Worm (Caenorhabditis elegans) whole organism, L2 larva: ENCODE results near the gene prx-5.

Source experiments
- C34F6.9 ChIP-seq: fragments of 150-350 bp; optimal IDR thresholded peaks from 2 replicates; lab custom pipeline; 2014; ENCODE audit warnings: missing biosample characterization, missing genetic modification characterization
- F13H6.1 ChIP-seq: sonication (generic microtip); optimal IDR thresholded peaks from 2 replicates; lab custom pipeline; 2016; ENCODE audit warnings: missing genetic modification characterization, missing compliant biosample characterization
- R02D3.7 ChIP-seq: fragments of 150-350 bp; optimal IDR thresholded peaks from 2 replicates; lab custom pipeline; 2014; ENCODE audit warnings: missing biosample characterization, missing genetic modification characterization
- Y55F3AM.14 ChIP-seq: fragments of 200-800 bp; sonication (Bioruptor generic); optimal IDR thresholded peaks from 2 replicates; lab custom pipeline; 2018; ENCODE audit warnings: mild to moderate bottlenecking, missing genetic modification characterization, missing compliant biosample characterization
- alr-1 ChIP-seq: fragments of 150-350 bp; optimal IDR thresholded peaks from 2 replicates; lab custom pipeline; 2014; ENCODE audit warnings: missing biosample characterization, missing genetic modification characterization
- aly-2 ChIP-seq: fragments of 150-350 bp; optimal IDR thresholded peaks from 2 replicates; lab custom pipeline; 2014; ENCODE audit warnings: missing biosample characterization, missing genetic modification characterization
- ama-1 ChIP-seq: fragments of 150-350 bp; optimal IDR thresholded peaks from 2 replicates; lab custom pipeline; 2018; ENCODE audit warnings: inconsistent platforms
- blmp-1 ChIP-seq: sonication (generic microtip); optimal IDR thresholded peaks from 2 replicates; lab custom pipeline; 2017; ENCODE audit warnings: missing genetic modification characterization, mild to moderate bottlenecking, missing compliant biosample characterization, antibody characterized with exemption, moderate library complexity; ENCODE audit not compliant: insufficient read depth
- ceh-16 ChIP-seq: fragments of 150-350 bp; optimal IDR thresholded peaks from 2 replicates; lab custom pipeline; 2014; ENCODE audit warnings: missing biosample characterization, missing genetic modification characterization
- crh-2 ChIP-seq: sonication (generic microtip); optimal IDR thresholded peaks from 2 replicates; lab custom pipeline; 2017; ENCODE audit warnings: missing biosample characterization, missing genetic modification characterization
- dmd-4 ChIP-seq: sonication (generic microtip); optimal IDR thresholded peaks from 2 replicates; lab custom pipeline; 2017; ENCODE audit warnings: missing biosample characterization, missing genetic modification characterization
- egl-27 ChIP-seq: sonication (generic microtip); optimal IDR thresholded peaks from 3 replicates; lab custom pipeline; 2017; ENCODE audit warnings: missing biosample characterization, missing genetic modification reagents, missing genetic modification characterization
- elt-1 ChIP-seq: fragments of 150-350 bp; optimal IDR thresholded peaks from 2 replicates; lab custom pipeline; 2014; ENCODE audit warnings: missing biosample characterization, missing genetic modification characterization
- elt-3 ChIP-seq: sonication (generic microtip); optimal IDR thresholded peaks from 2 replicates; lab custom pipeline; 2017; ENCODE audit warnings: missing biosample characterization, missing genetic modification characterization
- fos-1 ChIP-seq: fragments of 150-350 bp; optimal IDR thresholded peaks from 2 replicates; lab custom pipeline; 2014; ENCODE audit warnings: missing biosample characterization, missing genetic modification characterization
- gmeb-1 ChIP-seq: fragments of 150-350 bp; optimal IDR thresholded peaks from 2 replicates; lab custom pipeline; 2014; ENCODE audit warnings: missing biosample characterization, missing genetic modification characterization
- lin-11 ChIP-seq: fragments of 150-350 bp; sonication (generic microtip); optimal IDR thresholded peaks from 2 replicates; lab custom pipeline; 2014; ENCODE audit warnings: missing biosample characterization, missing genetic modification characterization, inconsistent platforms, mixed read lengths
- lin-13 ChIP-seq: fragments of 150-350 bp; optimal IDR thresholded peaks from 2 replicates; lab custom pipeline; 2014; ENCODE audit warnings: missing biosample characterization, missing genetic modification reagents, missing genetic modification characterization
- lin-39 ChIP-seq: fragments of 150-350 bp; optimal IDR thresholded peaks from 2 replicates; lab custom pipeline; 2014; ENCODE audit warnings: missing biosample characterization, missing genetic modification reagents, missing genetic modification characterization
- mab-5 ChIP-seq: fragments of 150-350 bp; optimal IDR thresholded peaks from 2 replicates; lab custom pipeline; 2014; ENCODE audit warnings: missing biosample characterization, missing genetic modification characterization
- mbf-1 ChIP-seq: sonication (generic microtip); optimal IDR thresholded peaks from 2 replicates; lab custom pipeline; 2017; ENCODE audit warnings: missing biosample characterization, missing genetic modification characterization
- mdl-1 ChIP-seq, 2 experiments: fragments of 150-350 bp in 1 of 2; sonication (generic microtip) in 1 of 2; optimal IDR thresholded peaks; 2 replicates each; lab custom pipeline; 2017; ENCODE audit warnings: missing biosample characterization in 2 of 2, missing genetic modification characterization in 2 of 2
- nhr-10 ChIP-seq: sonication (generic microtip); optimal IDR thresholded peaks from 2 replicates; lab custom pipeline; 2017; ENCODE audit warnings: missing biosample characterization, missing genetic modification characterization
- nhr-11 ChIP-seq: fragments of 150-350 bp; optimal IDR thresholded peaks from 2 replicates; lab custom pipeline; 2014; ENCODE audit warnings: missing biosample characterization, missing genetic modification characterization
- nhr-129 ChIP-seq: fragments of 150-350 bp; optimal IDR thresholded peaks from 2 replicates; lab custom pipeline; 2014; ENCODE audit warnings: missing biosample characterization, missing genetic modification characterization
- nhr-21 ChIP-seq: fragments of 150-350 bp; optimal IDR thresholded peaks from 2 replicates; lab custom pipeline; 2014; ENCODE audit warnings: missing biosample characterization, missing genetic modification characterization
- nhr-23 ChIP-seq: fragments of 150-350 bp; optimal IDR thresholded peaks from 2 replicates; lab custom pipeline; 2014; ENCODE audit warnings: missing biosample characterization, missing genetic modification reagents, missing genetic modification characterization
- nhr-237 ChIP-seq: fragments of 150-350 bp; optimal IDR thresholded peaks from 2 replicates; lab custom pipeline; 2014; ENCODE audit warnings: missing biosample characterization, missing genetic modification characterization
- nhr-25 ChIP-seq: fragments of 150-350 bp; sonication (generic microtip); optimal IDR thresholded peaks from 3 replicates; lab custom pipeline; 2014; ENCODE audit warnings: missing biosample characterization, missing genetic modification characterization
- nhr-77 ChIP-seq: fragments of 150-350 bp; optimal IDR thresholded peaks from 2 replicates; lab custom pipeline; 2014; ENCODE audit warnings: missing biosample characterization, missing genetic modification characterization
- peb-1 ChIP-seq: fragments of 150-350 bp; optimal IDR thresholded peaks from 2 replicates; lab custom pipeline; 2014; ENCODE audit warnings: missing biosample characterization, missing genetic modification characterization
- sem-4 ChIP-seq: fragments of 150-350 bp; optimal IDR thresholded peaks from 2 replicates; lab custom pipeline; 2014; ENCODE audit warnings: missing biosample characterization, missing genetic modification reagents, missing genetic modification characterization
- skn-1 ChIP-seq: sonication (generic microtip); optimal IDR thresholded peaks from 2 replicates; lab custom pipeline; 2017; ENCODE audit warnings: missing biosample characterization, missing genetic modification characterization
- sma-9 ChIP-seq, 2 experiments: fragments of 150-350 bp in 1 of 2; sonication (generic microtip) in 1 of 2; optimal IDR thresholded peaks; 2 replicates each; lab custom pipeline; 2014 to 2016; ENCODE audit warnings: missing genetic modification characterization in 2 of 2, mild to moderate bottlenecking in 1 of 2, missing biosample characterization in 1 of 2, missing compliant biosample characterization in 1 of 2, missing genetic modification reagents in 1 of 2, moderate library complexity in 1 of 2
- snpc-4 ChIP-seq: fragments of 150-350 bp; optimal IDR thresholded peaks from 2 replicates; lab custom pipeline; 2014; ENCODE audit warnings: missing biosample characterization, missing genetic modification characterization
- unc-39 ChIP-seq: fragments of 150-350 bp; optimal IDR thresholded peaks from 2 replicates; lab custom pipeline; 2014; ENCODE audit warnings: missing biosample characterization, missing genetic modification characterization
- unc-55 ChIP-seq: fragments of 150-350 bp; sonication (generic microtip); optimal IDR thresholded peaks from 3 replicates; lab custom pipeline; 2014; ENCODE audit warnings: missing biosample characterization, missing genetic modification reagents, missing genetic modification characterization
- unc-62 ChIP-seq: fragments of 150-350 bp; optimal IDR thresholded peaks from 2 replicates; lab custom pipeline; 2014; ENCODE audit warnings: missing biosample characterization, missing genetic modification reagents, missing genetic modification characterization
- zag-1 ChIP-seq: fragments of 150-350 bp; optimal IDR thresholded peaks from 2 replicates; lab custom pipeline; 2014; ENCODE audit warnings: missing biosample characterization, missing genetic modification characterization
- ztf-1 ChIP-seq: fragments of 200-800 bp; sonication (Bioruptor generic); conservative IDR thresholded peaks from 2 replicates; pipeline ENCODE4 v1.3.6; 2022; ENCODE audit warnings: missing genetic modification characterization, missing compliant biosample characterization
- ztf-11 ChIP-seq: sonication (generic microtip); optimal IDR thresholded peaks from 2 replicates; lab custom pipeline; 2017; ENCODE audit warnings: missing biosample characterization, missing genetic modification characterization
- ztf-4 ChIP-seq: fragments of 150-350 bp; optimal IDR thresholded peaks from 2 replicates; lab custom pipeline; 2014; ENCODE audit warnings: missing biosample characterization, missing genetic modification characterization

prx-5 gene

ce11 chrII:8710317-8710716, 5.7 kb downstream of the prx-5 start, which contains the start of gene srg-15:
srg-15 (minus strand) TSS chrII:8710417.
- no peak for TF ChIP-seq snpc-4
- no peak for TF ChIP-seq unc-39 (tag; lab: Kevin White, UChicago)
- TF ChIP-seq Y55F3AM.14 (GFP tag; lab: Kevin White, UChicago): no peak
- no peak for TF ChIP-seq nhr-129 (tag; lab: Kevin White, UChicago)
- no peak for TF ChIP-seq unc-62 (GFP tag; lab: Kevin White, UChicago)
- no peak for TF ChIP-seq peb-1 (tag; lab: Kevin White, UChicago)
- TF ChIP-seq elt-3 (tag; lab: Kevin White, UChicago): no peak
- no peak for TF ChIP-seq nhr-11
- TF ChIP-seq aly-2 (tag; lab: Kevin White, UChicago): no peak
- no peak for TF ChIP-seq nhr-10 (tag; lab: Kevin White, UChicago)
- no peak for TF ChIP-seq alr-1 (tag; lab: Kevin White, UChicago)
- no peak for TF ChIP-seq F13H6.1
- TF ChIP-seq lin-39 (tag; lab: Kevin White, UChicago): no peak
- no peak for TF ChIP-seq ztf-4 (tag; lab: Kevin White, UChicago)
- TF ChIP-seq nhr-237 (tag; lab: Kevin White, UChicago): no peak
- no peak for TF ChIP-seq gmeb-1 (tag; lab: Kevin White, UChicago)
- no peak for TF ChIP-seq ztf-1 (GFP tag; lab: Robert Waterston, UW)

- TF ChIP-seq mbf-1 (tag; lab: Kevin White, UChicago) (no peak), aly-2 (tag; lab: Kevin White, UChicago) (no peak), R02D3.7 (tag; lab: Kevin White, UChicago) (no peak), egl-27 (tag; lab: Kevin White, UChicago) (no peak), ceh-16 (tag; lab: Kevin White, UChicago) (no peak), mdl-1 (tag; optimal IDR thresholded peaks at IDR 0.05; lab: Kevin White, UChicago) (no peak), gmeb-1 (tag; lab: Kevin White, UChicago) (no peak), lin-13 (no peak), F13H6.1 (no peak), mab-5 (tag; lab: Kevin White, UChicago) (no peak), unc-55 (GFP tag; lab: Kevin White, UChicago) (no peak), elt-3 (tag; lab: Kevin White, UChicago) (no peak), zag-1 (tag; lab: Kevin White, UChicago) (no peak), nhr-23 (tag; lab: Kevin White, UChicago) (no peak), lin-11 (tag; lab: Kevin White, UChicago) (no peak), nhr-10 (tag; lab: Kevin White, UChicago) (no peak), sma-9 (GFP tag; optimal IDR thresholded peaks at IDR 0.05; lab: Kevin White, UChicago) (no peak), sma-9 (tag; optimal IDR thresholded peaks at IDR 0.05; lab: Kevin White, UChicago) (no peak)
Observed at ce11 chrII:8714913-8715447, 10.4 kb downstream of the prx-5 start, which contains the start of the genes rab-21 and T01B7.13. rab-21 (minus strand) TSS chrII:8715013. T01B7.13 (plus strand) TSS chrII:8715397.

- TF ChIP-seq aly-2 (tag; lab: Kevin White, UChicago) (no peak), ztf-11 (tag; lab: Kevin White, UChicago) (no peak), nhr-25 (tag; lab: Kevin White, UChicago) (no peak), mdl-1 (tag; optimal IDR thresholded peaks at IDR 0.05; lab: Kevin White, UChicago) (no peak), lin-11 (tag; lab: Kevin White, UChicago) (peak; percentile 4), sem-4 (peak; percentile 7), nhr-129 (tag; lab: Kevin White, UChicago) (peak; percentile 21), unc-39 (tag; lab: Kevin White, UChicago) (no peak), egl-27 (tag; lab: Kevin White, UChicago) (no peak), blmp-1 (tag; lab: Kevin White, UChicago) (no peak), crh-2 (peak; percentile 34), ztf-4 (tag; lab: Kevin White, UChicago) (no peak), zag-1 (tag; lab: Kevin White, UChicago) (no peak), nhr-23 (tag; lab: Kevin White, UChicago) (no peak), fos-1 (no peak), Y55F3AM.14 (GFP tag; lab: Kevin White, UChicago) (no peak), nhr-237 (tag; lab: Kevin White, UChicago) (no peak), nhr-10 (tag; lab: Kevin White, UChicago) (no peak), mab-5 (tag; lab: Kevin White, UChicago) (no peak), dmd-4 (tag; lab: Kevin White, UChicago) (no peak), skn-1 (tag; lab: Kevin White, UChicago) (no peak), snpc-4 (no peak), C34F6.9 (tag; lab: Kevin White, UChicago) (peak; percentile 33), ceh-16 (tag; lab: Kevin White, UChicago) (no peak), ztf-1 (GFP tag; lab: Robert Waterston, UW) (no peak), ama-1 (lab: Kevin White, UChicago) (no peak), R02D3.7 (tag; lab: Kevin White, UChicago) (no peak), peb-1 (tag; lab: Kevin White, UChicago) (no peak), nhr-11 (no peak), elt-1 (no peak), unc-55 (GFP tag; lab: Kevin White, UChicago) (no peak), mbf-1 (tag; lab: Kevin White, UChicago) (no peak), alr-1 (tag; lab: Kevin White, UChicago) (no peak), sma-9 (GFP tag; optimal IDR thresholded peaks at IDR 0.05; lab: Kevin White, UChicago) (peak; percentile 35), sma-9 (tag; optimal IDR thresholded peaks at IDR 0.05; lab: Kevin White, UChicago) (no peak), unc-62 (GFP tag; lab: Kevin White, UChicago) (no peak), nhr-77 (tag; lab: Kevin White, UChicago) (no peak), lin-39 (tag; lab: Kevin White, UChicago) (no peak), nhr-21 (no peak), F13H6.1 (no peak), gmeb-1 (tag; lab: Kevin White, UChicago) (peak; percentile 9)
Observed at ce11 chrII:8716231-8716878, 11.7 kb downstream of the prx-5 start, which contains the start of the genes cyn-11 and T01B7.5. cyn-11 (minus strand) TSS chrII:8716281. T01B7.5 (plus strand) TSS chrII:8716828.
